Worm (Caenorhabditis elegans): ENCODE measurements around the gene acdh-6.

- TF ChIP-seq let-607 (tag; optimal IDR thresholded peaks at IDR 0.05) (no peak), ztf-28 (GFP tag; IDR thresholded peaks at IDR 0.05) (no peak), hlh-12 (tag; optimal IDR thresholded peaks at IDR 0.05) (no peak), dpl-1 (GFP tag; optimal IDR thresholded peaks at IDR 0.05) (no peak), ama-1 (optimal IDR thresholded peaks at IDR 0.05) (no peak), ama-1 (GFP tag; optimal IDR thresholded peaks at IDR 0.05) (no peak), hsf-1 (GFP tag; IDR thresholded peaks at IDR 0.05) (no peak), B0019.2 (GFP tag; conservative IDR thresholded peaks at IDR 0.05) (no peak), tbp1 (GFP tag; optimal IDR thresholded peaks at IDR 0.05) (no peak), lin-26 (GFP tag; IDR thresholded peaks at IDR 0.05) (no peak), xnd-1 (tag; optimal IDR thresholded peaks at IDR 0.05) (no peak), nhr-90 (tag; optimal IDR thresholded peaks at IDR 0.05) (no peak), lsy-27 (tag; optimal IDR thresholded peaks at IDR 0.05; ENCODE audit: borderline replicate concordance, insufficient read depth) (no peak), attf-3 (GFP tag; conservative IDR thresholded peaks at IDR 0.05) (no peak), C06A6.2 (GFP tag; conservative IDR thresholded peaks at IDR 0.05) (no peak)
These were observed 16.6 kb downstream of the acdh-6 start for ce11 chrIII:8577534-8577933.

Measured in whole organism, young adult.